Worm (Caenorhabditis elegans) whole organism, L1 larva: Measurements from ENCODE around the gene coa-7.

ENCODE experiments used
- C16A3.4 ChIP-seq: fragments of 150-350 bp; optimal IDR thresholded peaks from 2 replicates; lab custom pipeline; 2014; ENCODE audit warnings: missing biosample characterization, missing genetic modification characterization
- C34B4.2 ChIP-seq: sonication (generic microtip); optimal IDR thresholded peaks from 2 replicates; lab custom pipeline; 2017; ENCODE audit warnings: mild to moderate bottlenecking, missing genetic modification characterization, missing compliant biosample characterization
- aha-1 ChIP-seq: fragments of 150-350 bp; optimal IDR thresholded peaks from 2 replicates; lab custom pipeline; 2014; ENCODE audit warnings: missing biosample characterization, missing genetic modification characterization
- alr-1 ChIP-seq: fragments of 200-800 bp; sonication (Bioruptor generic); optimal IDR thresholded peaks from 2 replicates; lab custom pipeline; 2018; ENCODE audit warnings: borderline replicate concordance, mild to moderate bottlenecking, missing genetic modification characterization, missing compliant biosample characterization
- aly-2 ChIP-seq: fragments of 150-350 bp; optimal IDR thresholded peaks from 2 replicates; lab custom pipeline; 2014; ENCODE audit warnings: missing biosample characterization, missing genetic modification characterization
- ceh-63 ChIP-seq: fragments of 200-800 bp; sonication (Bioruptor generic); optimal IDR thresholded peaks from 2 replicates; lab custom pipeline; 2018; ENCODE audit warnings: mild to moderate bottlenecking, missing genetic modification characterization, missing compliant biosample characterization
- ceh-8 ChIP-seq: fragments of 200-800 bp; sonication (Bioruptor generic); optimal IDR thresholded peaks from 2 replicates; lab custom pipeline; 2018; ENCODE audit warnings: mild to moderate bottlenecking, missing genetic modification characterization, moderate library complexity, missing compliant biosample characterization
- ceh-88 ChIP-seq: fragments of 200-800 bp; sonication (Bioruptor generic); IDR thresholded peaks from 2 replicates; pipeline ENCODE4 v1.3.6; 2022; ENCODE audit warnings: missing genetic modification characterization, missing compliant biosample characterization
- ces-1 ChIP-seq: fragments of 150-350 bp; optimal IDR thresholded peaks from 2 replicates; lab custom pipeline; 2014; ENCODE audit warnings: missing biosample characterization, missing genetic modification reagents, missing genetic modification characterization
- dsc-1 ChIP-seq: sonication (generic microtip); optimal IDR thresholded peaks from 2 replicates; lab custom pipeline; 2016; ENCODE audit warnings: mild to moderate bottlenecking, missing genetic modification characterization, missing compliant biosample characterization
- efl-1 ChIP-seq, 4 experiments: fragments of 150-350 bp; optimal IDR thresholded peaks in 3 of 4; peaks in 1 of 4; 1 replicate in 1 of 4; 2 replicates in 3 of 4; lab custom pipeline; 2014; ENCODE audit warnings: missing biosample characterization in 2 of 4, missing genetic modification characterization in 2 of 4, missing genetic modification reagents in 2 of 4
- elt-3 ChIP-seq, 6 experiments: fragments of 150-350 bp in 1 of 6; sonication (generic microtip); optimal IDR thresholded peaks; 2 replicates each; lab custom pipeline; 2017 to 2018; ENCODE audit warnings: missing biosample characterization in 6 of 6, missing genetic modification characterization in 6 of 6, inconsistent platforms in 1 of 6
- ets-5 ChIP-seq: fragments of 200-800 bp; sonication (Bioruptor generic); IDR thresholded peaks from 2 replicates; pipeline ENCODE4 v1.3.6; 2022; ENCODE audit warnings: missing genetic modification characterization, missing compliant biosample characterization
- hlh-4 ChIP-seq: sonication (generic microtip); optimal IDR thresholded peaks from 2 replicates; lab custom pipeline; 2016; ENCODE audit warnings: mild to moderate bottlenecking, missing genetic modification characterization, missing compliant biosample characterization
- hpl-2 ChIP-seq: fragments of 150-350 bp; optimal IDR thresholded peaks from 2 replicates; lab custom pipeline; 2014; ENCODE audit warnings: missing biosample characterization, missing genetic modification reagents, missing genetic modification characterization
- irx-1 ChIP-seq: sonication (generic microtip); optimal IDR thresholded peaks from 2 replicates; lab custom pipeline; 2016; ENCODE audit warnings: missing genetic modification characterization, missing compliant biosample characterization
- lin-14 ChIP-seq: fragments of 200-800 bp; sonication (Bioruptor generic); optimal IDR thresholded peaks from 2 replicates; lab custom pipeline; 2018; ENCODE audit warnings: mild to moderate bottlenecking, missing genetic modification characterization, moderate library complexity, missing compliant biosample characterization
- lin-35 ChIP-seq, 2 experiments: fragments of 150-350 bp; optimal IDR thresholded peaks; 2 replicates each; lab custom pipeline; 2014; ENCODE audit warnings: missing biosample characterization in 2 of 2, missing genetic modification characterization in 2 of 2, missing genetic modification reagents in 2 of 2
- lsy-2 ChIP-seq, 2 experiments: fragments of 150-350 bp; optimal IDR thresholded peaks; 2 replicates each; lab custom pipeline; 2014; ENCODE audit warnings: missing biosample characterization in 2 of 2, missing genetic modification characterization in 2 of 2
- mab-9 ChIP-seq: fragments of 200-800 bp; sonication (Bioruptor generic); IDR thresholded peaks from 2 replicates; pipeline ENCODE4 v1.3.6; 2022; ENCODE audit warnings: missing genetic modification reagents, missing genetic modification characterization, missing compliant biosample characterization
- mdl-1 ChIP-seq, 2 experiments: fragments of 150-350 bp; optimal IDR thresholded peaks; 2 replicates each; lab custom pipeline; 2014 to 2017; ENCODE audit warnings: missing biosample characterization in 2 of 2, missing genetic modification characterization in 2 of 2, inconsistent platforms in 1 of 2
- mef-2 ChIP-seq: fragments of 150-350 bp; optimal IDR thresholded peaks from 2 replicates; lab custom pipeline; 2014; ENCODE audit warnings: missing biosample characterization, missing genetic modification characterization
- nhr-12 ChIP-seq: sonication (generic microtip); optimal IDR thresholded peaks from 2 replicates; lab custom pipeline; 2017; ENCODE audit warnings: missing biosample characterization, missing genetic modification characterization
- nhr-237 ChIP-seq: fragments of 150-350 bp; optimal IDR thresholded peaks from 2 replicates; lab custom pipeline; 2014; ENCODE audit warnings: missing biosample characterization, missing genetic modification characterization
- nhr-28 ChIP-seq: fragments of 150-350 bp; optimal IDR thresholded peaks from 2 replicates; lab custom pipeline; 2014; ENCODE audit warnings: missing biosample characterization, missing genetic modification characterization
- nhr-71 ChIP-seq: sonication (generic microtip); optimal IDR thresholded peaks from 2 replicates; lab custom pipeline; 2016; ENCODE audit warnings: mild to moderate bottlenecking, missing genetic modification characterization, moderate library complexity, missing compliant biosample characterization
- nhr-77 ChIP-seq: fragments of 150-350 bp; optimal IDR thresholded peaks from 2 replicates; lab custom pipeline; 2014; ENCODE audit warnings: missing biosample characterization, missing genetic modification characterization
- nhr-84 ChIP-seq: sonication (generic microtip); optimal IDR thresholded peaks from 2 replicates; lab custom pipeline; 2017; ENCODE audit warnings: missing biosample characterization, missing genetic modification characterization
- pqm-1 ChIP-seq: sonication (generic microtip); optimal IDR thresholded peaks from 3 replicates; lab custom pipeline; 2017; ENCODE audit warnings: missing biosample characterization, missing genetic modification characterization
- unc-30 ChIP-seq: sonication (generic microtip); optimal IDR thresholded peaks from 2 replicates; lab custom pipeline; 2017; ENCODE audit warnings: missing biosample characterization, missing genetic modification characterization
- unc-62 ChIP-seq: fragments of 150-350 bp; optimal IDR thresholded peaks from 2 replicates; lab custom pipeline; 2014; ENCODE audit warnings: missing biosample characterization, missing genetic modification reagents, missing genetic modification characterization
- vab-15 ChIP-seq: sonication (generic microtip); optimal IDR thresholded peaks from 2 replicates; lab custom pipeline; 2017; ENCODE audit warnings: missing genotype, mild to moderate bottlenecking, missing genetic modification characterization, missing compliant biosample characterization
- xbp-1 ChIP-seq: sonication (generic microtip); optimal IDR thresholded peaks from 2 replicates; lab custom pipeline; 2016; ENCODE audit warnings: missing genetic modification characterization, missing compliant biosample characterization
- zag-1 ChIP-seq: fragments of 150-350 bp; optimal IDR thresholded peaks from 2 replicates; lab custom pipeline; 2014; ENCODE audit warnings: missing biosample characterization, missing genetic modification characterization
- ztf-4 ChIP-seq: fragments of 150-350 bp; optimal IDR thresholded peaks from 2 replicates; lab custom pipeline; 2014; ENCODE audit warnings: missing biosample characterization, missing genetic modification characterization

Gene coa-7

DNA sequence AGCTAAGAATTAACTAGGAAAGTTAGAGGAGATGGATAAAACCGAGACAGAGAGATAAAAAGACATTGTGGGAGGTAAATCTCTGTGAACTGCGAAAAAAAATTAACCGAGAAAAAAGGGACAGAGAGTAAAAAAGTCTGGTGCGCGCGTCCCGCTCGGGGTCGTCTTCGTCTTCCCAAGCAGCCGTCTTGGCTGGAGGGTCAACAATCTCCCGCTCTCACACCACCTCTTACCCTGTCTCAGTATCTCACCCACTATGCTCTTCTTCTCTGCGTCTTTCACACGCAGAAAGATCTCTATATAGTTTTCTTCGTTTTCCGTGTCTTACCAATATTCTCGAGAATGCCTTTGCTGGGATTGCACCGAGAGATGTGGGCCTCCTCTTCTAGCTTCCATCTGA, 18.3 kb downstream of the coa-7 start (continued):
- TF ChIP-seq lin-14 (GFP tag; lab: Kevin White, UChicago) (peak; percentile 86), C16A3.4 (tag; lab: Kevin White, UChicago) (peak; percentile 17)

DNA sequence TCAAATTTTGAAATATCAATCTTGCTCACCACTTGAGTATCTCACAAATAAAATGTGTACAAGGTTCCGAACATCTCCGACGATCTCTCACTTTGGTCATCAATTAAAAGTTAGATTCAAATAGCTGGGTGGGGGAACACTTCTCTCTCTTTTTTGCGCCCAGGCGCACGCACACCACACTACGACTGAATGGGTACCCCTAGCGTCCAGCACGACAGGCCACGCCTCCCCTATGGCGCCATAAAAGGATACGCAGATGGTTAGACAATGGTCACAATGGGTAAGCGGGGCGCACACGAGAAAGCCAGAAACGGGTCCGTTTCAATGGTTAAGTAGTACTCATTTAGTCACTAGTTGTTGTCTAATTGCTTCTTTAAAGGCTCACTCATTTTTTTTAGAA, 21.0 kb downstream of the coa-7 start:
- TF ChIP-seq hpl-2 (GFP tag; lab: Kevin White, UChicago) (no peak), irx-1 (tag; lab: Kevin White, UChicago) (no peak), ets-5 (GFP tag; lab: Robert Waterston, UW) (no peak), aha-1 (tag; lab: Kevin White, UChicago) (no peak), lin-14 (GFP tag; lab: Kevin White, UChicago) (peak; percentile 14), ztf-4 (no peak), nhr-12 (tag; lab: Kevin White, UChicago) (no peak), alr-1 (no peak), lsy-2 (tag; optimal IDR thresholded peaks at IDR 0.05; lab: Kevin White, UChicago) (no peak), nhr-28 (no peak), efl-1 (optimal IDR thresholded peaks at IDR 0.05; lab: Kevin White, UChicago) (no peak), efl-1 (GFP tag; optimal IDR thresholded peaks at IDR 0.05 in 1 of 2; lab: Kevin White, UChicago) (peak in 1 of 2 experiments; percentile 80), dsc-1 (tag; lab: Kevin White, UChicago) (no peak), vab-15 (tag; lab: Kevin White, UChicago) (no peak), zag-1 (tag; lab: Kevin White, UChicago) (no peak), lin-35 (GFP tag; optimal IDR thresholded peaks at IDR 0.05; lab: Kevin White, UChicago) (no peak), xbp-1 (tag; lab: Kevin White, UChicago) (no peak)

DNA sequence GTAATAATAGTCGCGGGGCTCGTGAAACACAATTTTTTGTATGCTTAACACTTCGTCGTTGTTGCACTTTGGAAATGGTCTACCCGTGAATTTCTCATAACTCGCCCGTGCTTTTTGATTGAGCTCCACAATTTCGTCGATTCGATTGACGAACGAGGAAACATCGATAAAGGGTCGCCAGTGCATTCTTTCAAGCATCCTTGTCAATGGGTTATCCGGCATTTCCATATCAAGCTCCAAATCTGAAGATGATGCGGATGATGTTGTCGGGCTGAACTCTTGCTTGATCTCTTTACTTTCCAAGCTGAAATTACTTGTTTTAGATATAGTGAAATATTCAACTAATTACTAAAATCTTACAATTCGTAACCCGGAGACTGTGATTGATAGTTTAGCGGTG, 23.0 kb downstream of the coa-7 start:
- no peak for TF ChIP-seq C16A3.4 (tag; lab: Kevin White, UChicago)
- no peak for TF ChIP-seq mef-2 (tag; lab: Kevin White, UChicago)
- TF ChIP-seq nhr-84 (tag; lab: Kevin White, UChicago), result no peak
- TF ChIP-seq unc-62 (GFP tag; lab: Kevin White, UChicago), result no peak
- no peak for TF ChIP-seq pqm-1
- TF ChIP-seq mab-9, result no peak
- TF ChIP-seq xbp-1 (tag; lab: Kevin White, UChicago), result no peak
- TF ChIP-seq unc-30 (tag; lab: Kevin White, UChicago), result no peak
- no peak for TF ChIP-seq nhr-237 (tag; lab: Kevin White, UChicago)
- no peak for TF ChIP-seq C34B4.2 (tag; lab: Kevin White, UChicago)
- TF ChIP-seq elt-3 (tag; optimal IDR thresholded peaks at IDR 0.05; lab: Kevin White, UChicago), result no peak
- TF ChIP-seq ceh-8 (GFP tag; lab: Kevin White, UChicago), result no peak
- TF ChIP-seq mdl-1 (tag; optimal IDR thresholded peaks at IDR 0.05; lab: Kevin White, UChicago), result no peak

DNA sequence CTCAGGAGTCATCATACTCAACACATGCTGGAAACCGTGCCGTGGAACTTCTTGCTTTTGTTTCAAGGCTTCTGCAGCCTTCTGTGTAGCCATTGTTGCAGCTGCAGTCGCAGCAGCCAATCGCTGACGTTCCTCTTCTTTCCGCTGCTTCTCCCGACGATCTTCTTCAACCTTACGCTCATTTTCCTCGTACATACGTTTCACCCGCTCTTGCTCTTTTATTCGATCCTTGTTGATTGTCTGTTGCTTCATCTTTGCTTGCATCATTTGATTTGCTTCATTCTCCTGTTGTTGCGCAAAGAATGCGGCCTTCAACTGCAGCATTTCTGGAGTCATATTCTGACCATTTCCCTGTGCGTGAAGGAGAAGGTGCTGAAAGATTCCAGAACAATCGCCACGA, 28.3 kb downstream of the coa-7 start:
- TF ChIP-seq nhr-28 (no peak), mdl-1 (tag; optimal IDR thresholded peaks at IDR 0.05; lab: Kevin White, UChicago) (no peak), nhr-77 (no peak), C34B4.2 (tag; lab: Kevin White, UChicago) (no peak), lin-35 (GFP tag; optimal IDR thresholded peaks at IDR 0.05; lab: Kevin White, UChicago) (no peak), aha-1 (tag; lab: Kevin White, UChicago) (no peak), nhr-71 (tag; lab: Kevin White, UChicago) (no peak), ces-1 (GFP tag; lab: Kevin White, UChicago) (no peak), ceh-8 (GFP tag; lab: Kevin White, UChicago) (no peak)

DNA sequence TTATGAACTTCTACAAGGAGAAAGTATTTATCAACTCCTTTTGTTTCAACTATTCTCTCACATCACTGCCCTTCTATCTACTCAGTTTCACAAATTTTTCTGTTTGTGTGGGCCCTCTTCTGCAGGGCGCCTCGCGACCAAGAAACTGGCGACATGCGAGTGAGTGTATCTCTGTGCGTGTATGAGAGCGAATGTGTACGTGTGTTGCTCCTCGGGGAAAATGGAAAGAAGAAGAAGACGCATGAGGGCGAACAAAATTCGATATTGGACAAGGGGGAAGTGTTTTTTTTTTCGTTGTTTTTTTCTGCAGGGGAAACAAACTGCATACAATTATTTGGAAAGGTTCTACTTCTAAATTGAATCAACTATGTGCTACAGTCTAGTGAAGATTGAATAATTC, 29.4 kb downstream of the coa-7 start:
- TF ChIP-seq alr-1 (no peak), aly-2 (tag; lab: Kevin White, UChicago) (peak; percentile 11), ceh-88 (GFP tag; lab: Robert Waterston, UW) (no peak), hlh-4 (tag; lab: Kevin White, UChicago) (no peak), ceh-63 (GFP tag; lab: Kevin White, UChicago) (no peak), lin-14 (GFP tag; lab: Kevin White, UChicago) (peak; percentile 59)
